Fruit fly (Drosophila melanogaster): ENCODE measurements around the gene Wnt4.

- TF ChIP-seq ssp (GFP tag; IDR thresholded peaks at IDR 0.05) (no peak), gce (GFP tag; IDR thresholded peaks at IDR 0.05) (no peak), CG15696 (tag; optimal IDR thresholded peaks at IDR 0.05) (no peak), CG31388 (GFP tag; optimal IDR thresholded peaks at IDR 0.05) (no peak), CG4282 (GFP tag; optimal IDR thresholded peaks at IDR 0.05) (no peak), HLH3B (GFP tag; IDR thresholded peaks at IDR 0.05) (no peak), gfzf (GFP tag; optimal IDR thresholded peaks at IDR 0.05) (no peak), CG30403 (GFP tag; optimal IDR thresholded peaks at IDR 0.05) (no peak), slou (GFP tag; optimal IDR thresholded peaks at IDR 0.05) (no peak), tap (tag; optimal IDR thresholded peaks at IDR 0.05) (no peak)
Measured at dm6 chr2L:7304331-7304730, 27.4 kb upstream of the Wnt4 start.

All from whole organism, embryonic.